Worm (Caenorhabditis elegans) whole organism, L4 larva: Measurements from ENCODE around the gene ZK930.6.

Experiments
- F10B5.3 ChIP-seq: sonication (generic microtip); optimal IDR thresholded peaks from 2 replicates; lab custom pipeline; 2016; ENCODE audit warnings: mild to moderate bottlenecking, missing genetic modification characterization, missing compliant biosample characterization
- F44E2.7 ChIP-seq: fragments of 200-800 bp; sonication (Bioruptor generic); IDR thresholded peaks from 2 replicates; pipeline ENCODE4 v2.1.2; 2022; ENCODE audit warnings: missing genetic modification characterization, missing compliant biosample characterization
- F49E8.2 ChIP-seq: sonication (generic microtip); optimal IDR thresholded peaks from 2 replicates; lab custom pipeline; 2016; ENCODE audit warnings: missing compliant biosample characterization, mild to moderate bottlenecking, missing genetic modification characterization, borderline replicate concordance
- Y48G9A.11 ChIP-seq: fragments of 200-800 bp; sonication (Bioruptor generic); IDR thresholded peaks from 2 replicates; pipeline ENCODE4 v1.3.6; 2022; ENCODE audit warnings: missing genetic modification reagents, missing genetic modification characterization, missing compliant biosample characterization
- Y75B8A.6 ChIP-seq: fragments of 200-800 bp; sonication (Bioruptor generic); IDR thresholded peaks from 2 replicates; pipeline ENCODE4 v1.3.6; 2022; ENCODE audit warnings: missing genetic modification reagents, missing genetic modification characterization, missing compliant biosample characterization
- ZK337.2 ChIP-seq: fragments of 200-800 bp; sonication (Bioruptor generic); IDR thresholded peaks from 2 replicates; pipeline ENCODE4 v1.3.6; 2022; ENCODE audit warnings: missing genetic modification reagents, missing genetic modification characterization, missing compliant biosample characterization
- aha-1 ChIP-seq: fragments of 150-350 bp; peaks from one replicate; lab custom pipeline; 2014; ENCODE audit warnings: missing biosample characterization, missing genetic modification characterization
- ama-1 ChIP-seq: fragments of 150-350 bp; optimal IDR thresholded peaks from 2 replicates; lab custom pipeline; 2014; ENCODE audit warnings: inconsistent platforms, mixed read lengths
- ceh-44 ChIP-seq: fragments of 200-800 bp; sonication (Bioruptor generic); IDR thresholded peaks from 2 replicates; pipeline ENCODE4 v1.3.6; 2022; ENCODE audit warnings: missing genetic modification reagents, missing genetic modification characterization, missing compliant biosample characterization
- daf-19 ChIP-seq: fragments of 200-800 bp; sonication (Bioruptor generic); conservative IDR thresholded peaks from 2 replicates; pipeline ENCODE4 v1.3.6; 2022; ENCODE audit warnings: missing genetic modification characterization, missing compliant biosample characterization
- dmd-6 ChIP-seq: fragments of 200-800 bp; sonication (Bioruptor generic); IDR thresholded peaks from 2 replicates; pipeline ENCODE4 v1.3.6; 2022; ENCODE audit warnings: missing genetic modification reagents, missing genetic modification characterization, missing compliant biosample characterization
- duxl-1 ChIP-seq: sonication (generic microtip); optimal IDR thresholded peaks from 2 replicates; lab custom pipeline; 2016; ENCODE audit warnings: mild to moderate bottlenecking, missing genetic modification characterization, moderate library complexity, missing compliant biosample characterization; ENCODE audit not compliant: poor library complexity
- dve-1 ChIP-seq: sonication (generic microtip); optimal IDR thresholded peaks from 2 replicates; lab custom pipeline; 2017; ENCODE audit warnings: antibody characterized with exemption, mild to moderate bottlenecking, missing genetic modification characterization, missing compliant biosample characterization; ENCODE audit not compliant: insufficient read depth
- egl-43 ChIP-seq: fragments of 200-800 bp; sonication (Bioruptor generic); IDR thresholded peaks from 2 replicates; pipeline ENCODE4 v1.3.6; 2022; ENCODE audit warnings: missing genetic modification reagents, missing genetic modification characterization, missing compliant biosample characterization
- gei-8 ChIP-seq: fragments of 200-800 bp; sonication (Bioruptor generic); optimal IDR thresholded peaks from 2 replicates; lab custom pipeline; 2018; ENCODE audit warnings: mild to moderate bottlenecking, missing genetic modification characterization, missing compliant biosample characterization
- hif-1 ChIP-seq, 2 experiments: sonication (generic microtip); optimal IDR thresholded peaks; 2 replicates each; lab custom pipeline; 2016 to 2017; ENCODE audit warnings: missing compliant biosample characterization in 2 of 2, missing genetic modification characterization in 2 of 2, missing genetic modification reagents in 2 of 2, missing genotype in 2 of 2, mild to moderate bottlenecking in 1 of 2
- hlh-11 ChIP-seq: fragments of 200-800 bp; sonication (Bioruptor generic); optimal IDR thresholded peaks from 2 replicates; lab custom pipeline; 2018; ENCODE audit warnings: mild to moderate bottlenecking, missing genetic modification characterization, missing compliant biosample characterization
- hlh-30 ChIP-seq: sonication (generic microtip); optimal IDR thresholded peaks from 2 replicates; lab custom pipeline; 2017; ENCODE audit warnings: antibody characterized with exemption, mild to moderate bottlenecking, missing genetic modification characterization, missing compliant biosample characterization; ENCODE audit not compliant: insufficient read depth
- lim-7 ChIP-seq: fragments of 200-800 bp; sonication (Bioruptor generic); IDR thresholded peaks from 2 replicates; pipeline ENCODE4 v1.3.6; 2022; ENCODE audit warnings: missing genetic modification characterization, missing compliant biosample characterization
- lin-13 ChIP-seq: fragments of 150-350 bp; optimal IDR thresholded peaks from 2 replicates; lab custom pipeline; 2014; ENCODE audit warnings: missing biosample characterization, missing genetic modification reagents, missing genetic modification characterization
- lin-15B ChIP-seq: fragments of 150-350 bp; sonication (generic microtip); optimal IDR thresholded peaks from 3 replicates; lab custom pipeline; 2014; ENCODE audit warnings: missing biosample characterization, missing genetic modification characterization
- lin-38 ChIP-seq: fragments of 200-800 bp; sonication (Bioruptor generic); IDR thresholded peaks from 2 replicates; pipeline ENCODE4 v1.3.6; 2022; ENCODE audit warnings: missing genetic modification reagents, missing genetic modification characterization, missing compliant biosample characterization
- mdl-1 ChIP-seq, 2 experiments: fragments of 150-350 bp in 1 of 2; sonication (generic microtip) in 1 of 2; optimal IDR thresholded peaks; 2 replicates each; lab custom pipeline; 2014 to 2017; ENCODE audit warnings: missing biosample characterization in 2 of 2, missing genetic modification characterization in 2 of 2
- mep-1 ChIP-seq: fragments of 150-350 bp; sonication (generic microtip); optimal IDR thresholded peaks from 3 replicates; lab custom pipeline; 2014; ENCODE audit warnings: missing biosample characterization, missing genetic modification characterization
- nhr-10 ChIP-seq: fragments of 150-350 bp; optimal IDR thresholded peaks from 2 replicates; lab custom pipeline; 2014; ENCODE audit warnings: missing biosample characterization, missing genetic modification characterization
- nhr-102 ChIP-seq: sonication (generic microtip); optimal IDR thresholded peaks from 2 replicates; lab custom pipeline; 2016; ENCODE audit warnings: mild to moderate bottlenecking, missing genetic modification characterization, moderate library complexity, missing compliant biosample characterization
- nhr-237 ChIP-seq: sonication (generic microtip); optimal IDR thresholded peaks from 2 replicates; lab custom pipeline; 2017; ENCODE audit warnings: missing biosample characterization, missing genetic modification characterization
- nhr-25 ChIP-seq: sonication (generic microtip); optimal IDR thresholded peaks from 2 replicates; lab custom pipeline; 2017; ENCODE audit warnings: missing genetic modification characterization, mild to moderate bottlenecking, missing compliant biosample characterization, antibody characterized with exemption, moderate library complexity, borderline replicate concordance; ENCODE audit not compliant: insufficient read depth
- nhr-28 ChIP-seq: fragments of 150-350 bp; optimal IDR thresholded peaks from 2 replicates; lab custom pipeline; 2014; ENCODE audit warnings: missing biosample characterization, missing genetic modification characterization
- nhr-48 ChIP-seq: sonication (generic microtip); optimal IDR thresholded peaks from 2 replicates; lab custom pipeline; 2016; ENCODE audit warnings: mild to moderate bottlenecking, missing genetic modification characterization, missing compliant biosample characterization
- php-3 ChIP-seq: fragments of 200-800 bp; sonication (Bioruptor generic); IDR thresholded peaks from 2 replicates; pipeline ENCODE4 v1.3.6; 2022; ENCODE audit warnings: missing genetic modification reagents, missing genetic modification characterization, missing compliant biosample characterization
- set-16 ChIP-seq: fragments of 200-800 bp; sonication (Bioruptor generic); IDR thresholded peaks from 2 replicates; pipeline ENCODE4 v1.3.6; 2022; ENCODE audit warnings: missing genetic modification reagents, missing genetic modification characterization, missing compliant biosample characterization
- snpc-1.2 ChIP-seq: fragments of 200-800 bp; sonication (Bioruptor generic); IDR thresholded peaks from 2 replicates; pipeline ENCODE4 v1.3.6; 2022; ENCODE audit warnings: missing genetic modification reagents, missing genetic modification characterization, missing compliant biosample characterization
- snpc-4 ChIP-seq: fragments of 150-350 bp; optimal IDR thresholded peaks from 2 replicates; lab custom pipeline; 2014; ENCODE audit warnings: missing biosample characterization, missing genetic modification characterization
- unc-62 ChIP-seq, 3 experiments: fragments of 150-350 bp in 1 of 3; sonication (generic microtip); optimal IDR thresholded peaks in 2 of 3; peaks in 1 of 3; 1 replicate in 1 of 3; 2 replicates in 2 of 3; lab custom pipeline; 2014 to 2017; ENCODE audit warnings: missing biosample characterization in 3 of 3, missing genetic modification characterization in 3 of 3, missing genetic modification reagents in 3 of 3, missing genotype in 1 of 3
- zag-1 ChIP-seq: fragments of 150-350 bp; optimal IDR thresholded peaks from 2 replicates; lab custom pipeline; 2014; ENCODE audit warnings: missing biosample characterization, missing genetic modification characterization
- zfp-2 ChIP-seq: sonication (generic microtip); optimal IDR thresholded peaks from 2 replicates; lab custom pipeline; 2016; ENCODE audit warnings: mild to moderate bottlenecking, missing genetic modification characterization, missing compliant biosample characterization
- zfp-3 ChIP-seq: fragments of 200-800 bp; sonication (Bioruptor generic); conservative IDR thresholded peaks from 2 replicates; pipeline ENCODE4 v1.3.6; 2022; ENCODE audit warnings: missing genetic modification reagents, missing genetic modification characterization, missing compliant biosample characterization
- zip-2 ChIP-seq: fragments of 150-350 bp; optimal IDR thresholded peaks from 2 replicates; lab custom pipeline; 2014; ENCODE audit warnings: missing biosample characterization, missing genetic modification characterization

ZK930.6 gene

DNA sequence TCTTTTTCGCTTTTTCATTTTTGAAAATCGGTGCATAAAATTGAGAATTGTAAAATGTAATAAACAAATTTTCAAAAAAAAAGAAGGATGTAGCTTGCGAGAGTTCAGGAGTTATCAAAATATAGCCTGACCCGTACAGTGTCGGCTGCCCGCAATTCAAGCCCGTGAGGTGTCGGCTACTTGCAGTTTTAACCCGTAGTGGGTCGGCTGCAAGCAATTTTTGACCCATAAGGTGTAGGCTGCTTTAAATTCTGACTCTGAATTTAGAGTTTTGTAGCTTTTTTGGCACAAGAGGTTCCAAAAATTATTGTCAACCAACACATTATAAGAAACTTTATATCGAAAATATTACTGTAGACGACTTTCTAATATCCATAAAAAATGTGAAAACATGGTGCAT, 37.8 kb upstream of the ZK930.6 start:
- peak; percentile 13 for TF ChIP-seq gei-8 (GFP tag; lab: Kevin White, UChicago)
- TF ChIP-seq nhr-28 (tag; lab: Kevin White, UChicago): peak; percentile 15
- no peak for TF ChIP-seq daf-19
- TF ChIP-seq duxl-1 (tag; lab: Kevin White, UChicago): peak; percentile 7
- no peak for TF ChIP-seq F10B5.3 (tag; lab: Kevin White, UChicago)
- no peak for TF ChIP-seq lin-38 (GFP tag; lab: Robert Waterston, UW)
- no peak for TF ChIP-seq zip-2 (tag; lab: Kevin White, UChicago)
- TF ChIP-seq php-3 (GFP tag; lab: Robert Waterston, UW): no peak
- TF ChIP-seq mep-1: peak; percentile 52
- no peak for TF ChIP-seq hif-1 (tag; optimal IDR thresholded peaks at IDR 0.05; lab: Kevin White, UChicago)
- TF ChIP-seq snpc-4 (tag; lab: Kevin White, UChicago): peak; percentile 41
- TF ChIP-seq set-16: no peak
- TF ChIP-seq ZK337.2: no peak
- TF ChIP-seq snpc-1.2 (GFP tag; lab: Robert Waterston, UW): 0 out of 2 replicates have a peak, but pooled peaks have one; percentile 45
- TF ChIP-seq lin-13 (GFP tag; lab: Kevin White, UChicago): peak; percentile 55
- no peak for TF ChIP-seq zfp-2 (tag; lab: Kevin White, UChicago)
- TF ChIP-seq nhr-237 (tag; lab: Kevin White, UChicago): no peak
- TF ChIP-seq Y48G9A.11 (GFP tag; lab: Robert Waterston, UW): no peak
- no peak for TF ChIP-seq nhr-10 (tag; lab: Kevin White, UChicago)
- no peak for TF ChIP-seq nhr-102 (tag; lab: Kevin White, UChicago)
- peak; percentile 57 for TF ChIP-seq ama-1
- peak; percentile 66 for TF ChIP-seq nhr-25 (tag; lab: Kevin White, UChicago)
- peak; percentile 0 for TF ChIP-seq dve-1
- 0 out of 2 replicates have a peak, but pooled peaks have one; percentile 21 for TF ChIP-seq lim-7 (GFP tag; lab: Robert Waterston, UW)

DNA sequence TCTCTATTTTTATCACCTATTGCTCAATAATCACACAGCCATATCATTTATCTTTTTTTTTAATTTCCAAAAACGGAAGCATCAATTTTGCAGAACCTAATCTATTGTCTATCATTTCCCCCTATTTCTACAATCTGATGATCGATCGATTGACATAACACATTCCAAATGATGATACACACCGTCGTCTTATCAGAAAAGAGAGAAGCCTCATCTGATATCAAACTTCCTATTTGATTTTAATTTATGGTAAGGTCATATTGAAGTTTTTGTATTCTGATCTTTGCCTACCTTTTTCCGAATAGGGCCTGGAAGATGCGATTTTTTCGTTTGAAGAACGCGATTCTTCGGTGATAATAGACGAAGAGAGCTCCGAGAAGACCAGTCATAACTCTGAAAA, 34.2 kb upstream of the ZK930.6 start:
- TF ChIP-seq aha-1 (tag; lab: Kevin White, UChicago) (peak; percentile 79), nhr-28 (tag; lab: Kevin White, UChicago) (peak; percentile 31), F49E8.2 (tag; lab: Kevin White, UChicago) (no peak), F44E2.7 (no peak)

DNA sequence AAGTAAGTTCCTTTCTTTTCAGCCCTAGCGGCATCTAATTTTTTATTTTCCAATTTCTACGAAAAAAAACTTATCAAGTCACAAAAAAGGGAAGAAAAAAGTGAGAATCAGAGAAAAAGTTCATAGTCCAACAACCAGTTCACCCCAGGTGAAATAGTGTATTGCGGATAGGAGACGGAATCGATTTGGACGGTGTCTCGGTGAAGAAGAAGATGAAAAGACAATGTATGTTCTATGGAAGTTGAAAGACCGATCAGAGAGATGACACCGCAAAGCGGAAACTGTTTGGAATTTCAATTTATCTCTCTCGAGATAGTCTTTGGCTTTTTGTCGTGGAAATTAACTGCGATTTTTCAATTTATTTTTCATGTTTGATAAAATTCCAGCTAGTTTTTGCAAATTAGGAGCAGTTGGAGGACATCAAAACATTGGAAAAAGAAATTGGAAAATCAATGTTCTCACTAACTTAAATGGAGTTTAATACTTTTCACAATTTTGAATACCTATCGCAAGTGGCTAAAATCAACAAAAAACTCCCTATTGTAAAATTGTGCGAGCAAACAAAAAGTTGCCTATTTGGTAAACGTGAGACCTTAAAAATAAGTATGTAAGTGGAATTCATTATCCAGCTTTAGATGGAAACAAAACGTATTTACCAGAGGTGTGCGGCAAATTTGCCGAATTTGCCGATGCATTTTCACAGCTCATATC, 31.4 kb upstream of the ZK930.6 start:
- TF ChIP-seq Y75B8A.6 (no peak), unc-62 (GFP tag; optimal IDR thresholded peaks at IDR 0.05 in 1 of 2; lab: Kevin White, UChicago) (peak in 1 of 2 experiments; percentile 92), unc-62 (tag; optimal IDR thresholded peaks at IDR 0.05; lab: Kevin White, UChicago) (no peak), egl-43 (no peak), hif-1 (tag; optimal IDR thresholded peaks at IDR 0.05; lab: Kevin White, UChicago) (no peak), zag-1 (tag; lab: Kevin White, UChicago) (no peak), hlh-11 (tag; lab: Kevin White, UChicago) (peak; percentile 31), nhr-48 (tag; lab: Kevin White, UChicago) (peak; percentile 12), lin-15B (tag; lab: Kevin White, UChicago) (no peak), ceh-44 (no peak), nhr-28 (tag; lab: Kevin White, UChicago) (peak; percentile 6), dmd-6 (GFP tag; lab: Robert Waterston, UW) (peak; percentile 28; the same call in 1 of the 2 replicates), mdl-1 (tag; optimal IDR thresholded peaks at IDR 0.05; lab: Kevin White, UChicago) (peak in 1 of 2 experiments; percentile 22), zfp-3 (GFP tag; lab: Robert Waterston, UW) (no peak), hlh-30 (no peak)
